Fruit fly (Drosophila melanogaster): ENCODE data around the gene CG43115.

DNA sequence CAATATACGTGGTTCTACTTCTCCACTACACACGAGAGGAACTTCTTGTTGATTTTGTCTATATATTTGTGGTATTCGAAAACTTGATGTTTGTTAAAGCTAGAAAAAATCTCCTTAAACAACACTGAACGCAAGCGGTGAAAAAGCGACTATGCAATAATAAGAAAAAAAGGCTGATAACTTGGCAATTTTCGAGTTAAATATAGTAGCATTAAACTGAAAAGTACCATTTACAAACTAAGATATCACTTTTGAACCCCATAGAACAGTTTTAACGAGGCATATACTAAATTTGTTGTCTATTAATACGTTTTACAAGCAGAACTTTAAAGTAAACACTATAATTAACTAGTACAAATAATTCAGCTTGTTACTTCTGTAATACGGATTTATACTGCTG, 11.5 kb upstream of the CG43115 start, which contains the start of gene CG4666:
- TF ChIP-seq Sox15 (GFP tag; optimal IDR thresholded peaks at IDR 0.05) = no peak
- TF ChIP-seq Sox102F (GFP tag; optimal IDR thresholded peaks at IDR 0.05) = no peak
- no peak for TF ChIP-seq vri (GFP tag; optimal IDR thresholded peaks at IDR 0.05)
